Worm (Caenorhabditis elegans) whole organism, L4 larva: ENCODE measurements around the gene T05D4.5.

Experiments used
- F10B5.3 ChIP-seq: sonication (generic microtip); optimal IDR thresholded peaks from 2 replicates; lab custom pipeline; 2016; ENCODE audit warnings: mild to moderate bottlenecking, missing genetic modification characterization, missing compliant biosample characterization
- F26F4.8 ChIP-seq: fragments of 200-800 bp; sonication (Bioruptor generic); conservative IDR thresholded peaks from 2 replicates; pipeline ENCODE4 v1.3.6; 2022; ENCODE audit warnings: missing genetic modification characterization, missing compliant biosample characterization
- F44E2.7 ChIP-seq: fragments of 200-800 bp; sonication (Bioruptor generic); IDR thresholded peaks from 2 replicates; pipeline ENCODE4 v2.1.2; 2022; ENCODE audit warnings: missing genetic modification characterization, missing compliant biosample characterization
- R02D3.7 ChIP-seq: fragments of 150-350 bp; sonication (generic microtip); optimal IDR thresholded peaks from 3 replicates; lab custom pipeline; 2014; ENCODE audit warnings: missing biosample characterization, missing genetic modification characterization
- T20F7.1 ChIP-seq: fragments of 200-800 bp; sonication (Bioruptor generic); optimal IDR thresholded peaks from 2 replicates; lab custom pipeline; 2018; ENCODE audit warnings: mild to moderate bottlenecking, missing genetic modification characterization, missing compliant biosample characterization
- Y5F2A.4 ChIP-seq: fragments of 200-800 bp; sonication (Bioruptor generic); optimal IDR thresholded peaks from 2 replicates; lab custom pipeline; 2018; ENCODE audit warnings: mild to moderate bottlenecking, missing genetic modification characterization, missing compliant biosample characterization
- Y75B8A.6 ChIP-seq: fragments of 200-800 bp; sonication (Bioruptor generic); IDR thresholded peaks from 2 replicates; pipeline ENCODE4 v1.3.6; 2022; ENCODE audit warnings: missing genetic modification reagents, missing genetic modification characterization, missing compliant biosample characterization
- aha-1 ChIP-seq: fragments of 150-350 bp; peaks from one replicate; lab custom pipeline; 2014; ENCODE audit warnings: missing biosample characterization, missing genetic modification characterization
- aly-2 ChIP-seq: sonication (generic microtip); optimal IDR thresholded peaks from 2 replicates; lab custom pipeline; 2018; ENCODE audit warnings: missing biosample characterization, missing genetic modification characterization
- ama-1 ChIP-seq: fragments of 150-350 bp; optimal IDR thresholded peaks from 2 replicates; lab custom pipeline; 2014; ENCODE audit warnings: inconsistent platforms, mixed read lengths
- ceh-20 ChIP-seq: fragments of 200-800 bp; sonication (Bioruptor generic); IDR thresholded peaks from 2 replicates; pipeline ENCODE4 v1.3.6; 2022; ENCODE audit warnings: missing genetic modification reagents, missing genetic modification characterization, missing compliant biosample characterization
- ceh-44 ChIP-seq: fragments of 200-800 bp; sonication (Bioruptor generic); IDR thresholded peaks from 2 replicates; pipeline ENCODE4 v1.3.6; 2022; ENCODE audit warnings: missing genetic modification reagents, missing genetic modification characterization, missing compliant biosample characterization
- ceh-62 ChIP-seq: sonication (generic microtip); optimal IDR thresholded peaks from 2 replicates; lab custom pipeline; 2017; ENCODE audit warnings: missing biosample characterization, missing genetic modification characterization
- ces-1 ChIP-seq: fragments of 150-350 bp; sonication (generic microtip); optimal IDR thresholded peaks from 4 replicates; lab custom pipeline; 2014; ENCODE audit warnings: missing biosample characterization, missing genetic modification reagents, missing genetic modification characterization
- cey-2 ChIP-seq: sonication (generic microtip); optimal IDR thresholded peaks from 3 replicates; lab custom pipeline; 2017; ENCODE audit warnings: missing genetic modification characterization, mild to moderate bottlenecking, missing compliant biosample characterization, antibody characterized with exemption, borderline replicate concordance; ENCODE audit not compliant: insufficient read depth
- ctbp-1 ChIP-seq: fragments of 200-800 bp; sonication (Bioruptor generic); IDR thresholded peaks from 2 replicates; pipeline ENCODE4 v1.3.6; 2022; ENCODE audit warnings: missing genetic modification reagents, missing genetic modification characterization, missing compliant biosample characterization
- dve-1 ChIP-seq: sonication (generic microtip); optimal IDR thresholded peaks from 2 replicates; lab custom pipeline; 2017; ENCODE audit warnings: antibody characterized with exemption, mild to moderate bottlenecking, missing genetic modification characterization, missing compliant biosample characterization; ENCODE audit not compliant: insufficient read depth
- fos-1 ChIP-seq: fragments of 150-350 bp; optimal IDR thresholded peaks from 2 replicates; lab custom pipeline; 2014; ENCODE audit warnings: missing biosample characterization, missing genetic modification characterization
- gei-8 ChIP-seq: fragments of 200-800 bp; sonication (Bioruptor generic); optimal IDR thresholded peaks from 2 replicates; lab custom pipeline; 2018; ENCODE audit warnings: mild to moderate bottlenecking, missing genetic modification characterization, missing compliant biosample characterization
- hlh-11 ChIP-seq: fragments of 200-800 bp; sonication (Bioruptor generic); optimal IDR thresholded peaks from 2 replicates; lab custom pipeline; 2018; ENCODE audit warnings: mild to moderate bottlenecking, missing genetic modification characterization, missing compliant biosample characterization
- hmg-1.1 ChIP-seq: fragments of 200-800 bp; sonication (Bioruptor generic); IDR thresholded peaks from 2 replicates; pipeline ENCODE4 v1.3.6; 2022; ENCODE audit warnings: missing genetic modification reagents, missing genetic modification characterization, missing compliant biosample characterization
- jun-1 ChIP-seq: fragments of 150-350 bp; optimal IDR thresholded peaks from 2 replicates; lab custom pipeline; 2014; ENCODE audit warnings: missing biosample characterization, missing genetic modification reagents, missing genetic modification characterization
- lim-7 ChIP-seq: fragments of 200-800 bp; sonication (Bioruptor generic); IDR thresholded peaks from 2 replicates; pipeline ENCODE4 v1.3.6; 2022; ENCODE audit warnings: missing genetic modification characterization, missing compliant biosample characterization
- lin-13 ChIP-seq: fragments of 150-350 bp; optimal IDR thresholded peaks from 2 replicates; lab custom pipeline; 2014; ENCODE audit warnings: missing biosample characterization, missing genetic modification reagents, missing genetic modification characterization
- lin-39 ChIP-seq: fragments of 150-350 bp; optimal IDR thresholded peaks from 2 replicates; lab custom pipeline; 2014; ENCODE audit warnings: missing biosample characterization, missing genetic modification reagents, missing genetic modification characterization
- lir-3 ChIP-seq: sonication (generic microtip); optimal IDR thresholded peaks from 2 replicates; lab custom pipeline; 2016; ENCODE audit warnings: mild to moderate bottlenecking, missing genetic modification characterization, missing compliant biosample characterization
- lsy-2 ChIP-seq, 2 experiments: fragments of 150-350 bp in 1 of 2; sonication (generic microtip) in 1 of 2; optimal IDR thresholded peaks; 2 replicates each; lab custom pipeline; 2014 to 2017; ENCODE audit warnings: missing biosample characterization in 2 of 2, missing genetic modification characterization in 2 of 2
- madf-5 ChIP-seq, 2 experiments: fragments of 200-800 bp; sonication (Bioruptor generic); IDR thresholded peaks; 2 replicates each; pipeline ENCODE4 v1.3.6; 2022; ENCODE audit warnings: missing compliant biosample characterization in 2 of 2, missing genetic modification characterization in 2 of 2
- madf-9 ChIP-seq: fragments of 200-800 bp; sonication (Bioruptor generic); conservative IDR thresholded peaks from 2 replicates; pipeline ENCODE4 v1.3.6; 2022; ENCODE audit warnings: missing genetic modification reagents, missing genetic modification characterization, missing compliant biosample characterization
- mdt-29 ChIP-seq: fragments of 200-800 bp; sonication (Bioruptor generic); IDR thresholded peaks from 2 replicates; pipeline ENCODE4 v1.3.6; 2022; ENCODE audit warnings: missing genetic modification reagents, missing genetic modification characterization, missing compliant biosample characterization
- mep-1 ChIP-seq: fragments of 150-350 bp; sonication (generic microtip); optimal IDR thresholded peaks from 3 replicates; lab custom pipeline; 2014; ENCODE audit warnings: missing biosample characterization, missing genetic modification characterization
- mes-2 ChIP-seq: sonication (generic microtip); optimal IDR thresholded peaks from 2 replicates; lab custom pipeline; 2016; ENCODE audit warnings: missing genotype, mild to moderate bottlenecking, missing genetic modification characterization, missing compliant biosample characterization; ENCODE audit not compliant: poor library complexity, severe bottlenecking
- mxl-2 ChIP-seq: fragments of 200-800 bp; sonication (Bioruptor generic); conservative IDR thresholded peaks from 2 replicates; pipeline ENCODE4 v1.3.6; 2022; ENCODE audit warnings: missing genetic modification reagents, missing genetic modification characterization, missing compliant biosample characterization
- nhr-102 ChIP-seq: sonication (generic microtip); optimal IDR thresholded peaks from 2 replicates; lab custom pipeline; 2016; ENCODE audit warnings: mild to moderate bottlenecking, missing genetic modification characterization, moderate library complexity, missing compliant biosample characterization
- nhr-111 ChIP-seq: fragments of 200-800 bp; sonication (Bioruptor generic); optimal IDR thresholded peaks from 2 replicates; lab custom pipeline; 2018; ENCODE audit warnings: mild to moderate bottlenecking, missing genetic modification characterization, missing compliant biosample characterization
- nhr-237 ChIP-seq: sonication (generic microtip); optimal IDR thresholded peaks from 2 replicates; lab custom pipeline; 2017; ENCODE audit warnings: missing biosample characterization, missing genetic modification characterization
- nhr-28 ChIP-seq: fragments of 150-350 bp; optimal IDR thresholded peaks from 2 replicates; lab custom pipeline; 2014; ENCODE audit warnings: missing biosample characterization, missing genetic modification characterization
- nhr-6 ChIP-seq: fragments of 150-350 bp; optimal IDR thresholded peaks from 2 replicates; lab custom pipeline; 2014; ENCODE audit warnings: missing biosample characterization, missing genetic modification characterization
- nhr-76 ChIP-seq: fragments of 150-350 bp; optimal IDR thresholded peaks from 2 replicates; lab custom pipeline; 2014; ENCODE audit warnings: missing biosample characterization, missing genetic modification characterization
- pqm-1 ChIP-seq: sonication (generic microtip); optimal IDR thresholded peaks from 2 replicates; lab custom pipeline; 2017; ENCODE audit warnings: missing biosample characterization, missing genetic modification characterization
- rbr-2 ChIP-seq: sonication (generic microtip); optimal IDR thresholded peaks from 2 replicates; lab custom pipeline; 2016; ENCODE audit warnings: missing genotype, missing genetic modification characterization, missing compliant biosample characterization
- saeg-2 ChIP-seq: fragments of 200-800 bp; sonication (Bioruptor generic); IDR thresholded peaks from 2 replicates; pipeline ENCODE4 v1.3.6; 2022; ENCODE audit warnings: missing genetic modification reagents, missing genetic modification characterization, missing compliant biosample characterization
- sdz-12 ChIP-seq: fragments of 200-800 bp; sonication (Bioruptor generic); optimal IDR thresholded peaks from 2 replicates; lab custom pipeline; 2018; ENCODE audit warnings: mild to moderate bottlenecking, missing genetic modification characterization, missing compliant biosample characterization
- snpc-1.2 ChIP-seq: fragments of 200-800 bp; sonication (Bioruptor generic); IDR thresholded peaks from 2 replicates; pipeline ENCODE4 v1.3.6; 2022; ENCODE audit warnings: missing genetic modification reagents, missing genetic modification characterization, missing compliant biosample characterization
- spr-3 ChIP-seq: fragments of 200-800 bp; sonication (Bioruptor generic); optimal IDR thresholded peaks from 2 replicates; lab custom pipeline; 2018; ENCODE audit warnings: mild to moderate bottlenecking, missing genetic modification characterization, missing compliant biosample characterization
- tag-97 ChIP-seq: fragments of 200-800 bp; sonication (Bioruptor generic); IDR thresholded peaks from 2 replicates; pipeline ENCODE4 v1.3.6; 2022; ENCODE audit warnings: missing genetic modification characterization, missing compliant biosample characterization
- unc-62 ChIP-seq, 3 experiments: fragments of 150-350 bp in 1 of 3; sonication (generic microtip); optimal IDR thresholded peaks in 2 of 3; peaks in 1 of 3; 1 replicate in 1 of 3; 2 replicates in 2 of 3; lab custom pipeline; 2014 to 2017; ENCODE audit warnings: missing biosample characterization in 3 of 3, missing genetic modification characterization in 3 of 3, missing genetic modification reagents in 3 of 3, missing genotype in 1 of 3
- vab-7 ChIP-seq: fragments of 200-800 bp; sonication (Bioruptor generic); IDR thresholded peaks from 2 replicates; pipeline ENCODE4 v1.3.6; 2022; ENCODE audit warnings: missing genetic modification reagents, missing genetic modification characterization, missing compliant biosample characterization
- zfp-2 ChIP-seq: sonication (generic microtip); optimal IDR thresholded peaks from 2 replicates; lab custom pipeline; 2016; ENCODE audit warnings: mild to moderate bottlenecking, missing genetic modification characterization, missing compliant biosample characterization
- zip-11 ChIP-seq: fragments of 200-800 bp; sonication (Bioruptor generic); IDR thresholded peaks from 2 replicates; pipeline ENCODE4 v1.3.6; 2022; ENCODE audit warnings: missing genetic modification characterization, missing compliant biosample characterization
- ztf-11 ChIP-seq: fragments of 150-350 bp; optimal IDR thresholded peaks from 2 replicates; lab custom pipeline; 2014; ENCODE audit warnings: missing biosample characterization, missing genetic modification characterization
- ztf-7 ChIP-seq: fragments of 150-350 bp; optimal IDR thresholded peaks from 2 replicates; lab custom pipeline; 2014; ENCODE audit warnings: missing biosample characterization, missing genetic modification characterization

Gene T05D4.5

ce11 chrIII:13544593-13544992 is 36.0 kb upstream of the T05D4.5 start (continued):
- TF ChIP-seq aly-2 (tag; lab: Kevin White, UChicago), result no peak
- no peak for TF ChIP-seq ceh-20 (GFP tag; lab: Robert Waterston, UW)
- peak; percentile 9 for TF ChIP-seq T20F7.1
- TF ChIP-seq snpc-1.2 (GFP tag; lab: Robert Waterston, UW), result no peak
- TF ChIP-seq ama-1, result no peak
- no peak for TF ChIP-seq tag-97 (GFP tag; lab: Robert Waterston, UW)
- no peak for TF ChIP-seq mxl-2 (GFP tag; lab: Robert Waterston, UW)
- peak; percentile 93 for TF ChIP-seq aha-1
- TF ChIP-seq saeg-2, result no peak
- no peak for TF ChIP-seq rbr-2 (tag; lab: Kevin White, UChicago)
- TF ChIP-seq vab-7 (GFP tag; lab: Robert Waterston, UW), result no peak
- TF ChIP-seq spr-3 (GFP tag; lab: Kevin White, UChicago), result peak; percentile 36
- TF ChIP-seq jun-1 (tag; lab: Kevin White, UChicago), result no peak
- TF ChIP-seq Y75B8A.6, result no peak
- no peak for TF ChIP-seq nhr-237 (tag; lab: Kevin White, UChicago)
- TF ChIP-seq F26F4.8 (GFP tag; lab: Robert Waterston, UW), result no peak
- TF ChIP-seq nhr-28 (tag; lab: Kevin White, UChicago), result peak; percentile 97
- TF ChIP-seq zfp-2 (tag; lab: Kevin White, UChicago), result no peak
- TF ChIP-seq pqm-1, result peak; percentile 96
- peak; percentile 65 for TF ChIP-seq mes-2 (tag; lab: Kevin White, UChicago)
- peak in 1 of 2 experiments; percentile 98 for TF ChIP-seq unc-62 (GFP tag; optimal IDR thresholded peaks at IDR 0.05 in 1 of 2; lab: Kevin White, UChicago)
- TF ChIP-seq unc-62 (tag; optimal IDR thresholded peaks at IDR 0.05; lab: Kevin White, UChicago), result no peak
- no peak for TF ChIP-seq lir-3
- TF ChIP-seq F44E2.7, result no peak
- TF ChIP-seq lsy-2 (tag; optimal IDR thresholded peaks at IDR 0.05; lab: Kevin White, UChicago), result peak in 1 of 2 experiments; percentile 22
- TF ChIP-seq hmg-1.1 (GFP tag; lab: Robert Waterston, UW), result no peak
- TF ChIP-seq hlh-11 (tag; lab: Kevin White, UChicago), result peak; percentile 89
- no peak for TF ChIP-seq ztf-11 (tag; lab: Kevin White, UChicago)
- TF ChIP-seq sdz-12 (GFP tag; lab: Kevin White, UChicago), result no peak
- TF ChIP-seq mdt-29 (GFP tag; lab: Robert Waterston, UW), result no peak
- TF ChIP-seq lin-13 (GFP tag; lab: Kevin White, UChicago), result no peak
- TF ChIP-seq ces-1 (GFP tag; lab: Kevin White, UChicago), result no peak
- no peak for TF ChIP-seq lin-39 (tag; lab: Kevin White, UChicago)
- TF ChIP-seq ceh-44 (GFP tag; lab: Robert Waterston, UW), result no peak
- TF ChIP-seq cey-2, result peak; percentile 15
- no peak for TF ChIP-seq nhr-111
- no peak for TF ChIP-seq Y5F2A.4 (GFP tag; lab: Kevin White, UChicago)
- no peak for TF ChIP-seq F10B5.3 (tag; lab: Kevin White, UChicago)
- TF ChIP-seq madf-9, result no peak
- TF ChIP-seq ztf-7, result no peak
- no peak for TF ChIP-seq fos-1
- TF ChIP-seq nhr-6 (tag; lab: Kevin White, UChicago), result no peak
- 0 out of 4 replicates have a peak, but pooled peaks of 1 of the 2 experiments have one; percentile 50 for TF ChIP-seq madf-5 (GFP tag; IDR thresholded peaks at IDR 0.05; lab: Robert Waterston, UW)
- peak; percentile 85 for TF ChIP-seq dve-1 (tag; lab: Kevin White, UChicago)
- TF ChIP-seq R02D3.7, result no peak
- no peak for TF ChIP-seq nhr-102 (tag; lab: Kevin White, UChicago)
- TF ChIP-seq gei-8 (GFP tag; lab: Kevin White, UChicago), result peak; percentile 5
- no peak for TF ChIP-seq zip-11 (GFP tag; lab: Robert Waterston, UW)
- TF ChIP-seq mep-1 (tag; lab: Kevin White, UChicago), result peak; percentile 29
- no peak for TF ChIP-seq ctbp-1 (GFP tag; lab: Robert Waterston, UW)
- TF ChIP-seq nhr-76 (tag; lab: Kevin White, UChicago), result no peak
- no peak for TF ChIP-seq lim-7 (GFP tag; lab: Robert Waterston, UW)
- no peak for TF ChIP-seq ceh-62 (tag; lab: Kevin White, UChicago)
